Worm (Caenorhabditis elegans): Measurements from ENCODE around the gene T01C8.3.
A peak's percentile ranks its signal among the peaks of the same experiment; 100 is the strongest.

Gene T01C8.3

DNA sequence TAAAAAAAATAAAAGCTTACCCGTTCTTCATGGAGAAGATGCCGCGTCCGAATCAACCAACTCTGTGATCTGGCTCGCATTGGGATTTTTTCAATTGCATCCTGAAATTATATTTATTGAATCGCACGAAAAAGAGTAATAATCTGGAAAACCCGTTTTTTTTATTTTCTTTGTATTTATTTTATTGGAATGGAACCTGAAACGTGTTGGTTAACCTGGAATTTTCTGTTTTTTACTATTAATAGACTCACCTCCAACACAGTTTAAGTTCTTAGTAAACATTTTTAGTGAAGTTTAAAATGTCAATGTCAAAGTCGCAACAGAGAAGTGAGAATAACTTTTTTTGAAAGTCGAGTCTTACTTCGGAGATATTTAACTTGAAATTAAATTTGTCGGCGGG, 35.3 kb upstream of the T01C8.3 start (continued):
- TF ChIP-seq lsl-1 (GFP tag; optimal IDR thresholded peaks at IDR 0.05) (no peak), nfyb-1 (GFP tag; IDR thresholded peaks at IDR 0.05) (no peak), ccch-3 (GFP tag; optimal IDR thresholded peaks at IDR 0.05) (no peak)

DNA sequence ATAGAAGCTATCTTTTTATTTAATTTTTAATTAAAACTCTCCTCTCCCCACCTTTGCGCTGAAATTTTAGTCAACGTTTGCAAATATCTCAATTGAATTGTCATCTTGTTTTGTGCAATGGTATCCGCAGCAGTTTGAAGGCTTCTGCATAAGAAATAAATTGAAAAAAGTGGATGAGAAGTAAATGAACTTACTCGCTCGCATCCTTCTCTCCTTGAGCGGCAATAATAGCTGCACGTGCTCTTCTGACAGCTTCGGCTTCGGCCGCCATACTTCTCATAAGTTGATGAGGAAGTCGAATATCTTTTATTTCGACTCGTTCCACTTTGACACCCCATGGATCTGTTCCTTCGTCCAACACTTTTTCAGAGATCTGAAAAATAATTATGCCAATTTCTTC, 33.8 kb upstream of the T01C8.3 start:
- no peak for TF ChIP-seq lin-54 (GFP tag; optimal IDR thresholded peaks at IDR 0.05)
- TF ChIP-seq ccch-3 (GFP tag; optimal IDR thresholded peaks at IDR 0.05) = no peak
- TF ChIP-seq nhr-179 (tag; optimal IDR thresholded peaks at IDR 0.05) = no peak
- no peak for TF ChIP-seq nhr-80 (tag; optimal IDR thresholded peaks at IDR 0.05)
- no peak for TF ChIP-seq B0336.3 (GFP tag; IDR thresholded peaks at IDR 0.05)
- no peak for TF ChIP-seq rcor-1 (GFP tag; IDR thresholded peaks at IDR 0.05)
- no peak for TF ChIP-seq K11D2.4 (GFP tag; IDR thresholded peaks at IDR 0.05)
- no peak for TF ChIP-seq sea-2 (GFP tag; IDR thresholded peaks at IDR 0.05)
- TF ChIP-seq madf-10 (tag; optimal IDR thresholded peaks at IDR 0.05) = no peak
- no peak for TF ChIP-seq egl-44 (GFP tag; IDR thresholded peaks at IDR 0.05)
- no peak for TF ChIP-seq mxl-1 (tag; optimal IDR thresholded peaks at IDR 0.05)
- no peak for TF ChIP-seq F49E8.2 (tag; optimal IDR thresholded peaks at IDR 0.05; ENCODE audit: insufficient read depth)
- no peak for TF ChIP-seq aptf-3 (GFP tag; IDR thresholded peaks at IDR 0.05)
- TF ChIP-seq hmg-20 (GFP tag; IDR thresholded peaks at IDR 0.05) = no peak
- TF ChIP-seq egl-18 (GFP tag; IDR thresholded peaks at IDR 0.05) = no peak
- TF ChIP-seq ZK185.1 (tag; optimal IDR thresholded peaks at IDR 0.05; ENCODE audit: poor library complexity, severe bottlenecking) = no peak
- no peak for TF ChIP-seq mcd-1 (GFP tag; IDR thresholded peaks at IDR 0.05)

DNA sequence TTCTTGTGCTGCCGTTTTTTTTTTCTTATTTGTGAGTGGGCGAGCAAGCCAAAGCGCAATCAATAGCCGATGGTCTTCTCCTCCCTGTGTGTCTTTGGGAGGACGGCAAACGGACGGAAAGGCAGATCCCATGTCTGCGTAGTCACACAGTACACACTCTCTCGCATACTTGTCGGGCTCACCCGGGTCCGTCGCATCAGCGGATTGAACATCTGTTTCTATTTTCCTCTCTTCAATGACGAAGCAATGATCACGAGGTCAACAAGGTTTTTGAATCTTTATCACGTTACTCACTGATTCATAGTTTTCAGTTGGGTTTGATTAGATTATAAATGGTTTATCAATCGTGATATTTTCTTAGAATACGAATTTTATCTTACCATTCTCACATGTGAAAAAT, 32.5 kb upstream of the T01C8.3 start:
- no peak for TF ChIP-seq xnd-1 (tag; optimal IDR thresholded peaks at IDR 0.05)
- no peak for TF ChIP-seq nfya-1 (tag; optimal IDR thresholded peaks at IDR 0.05; ENCODE audit: borderline replicate concordance, insufficient read depth)
- no peak for TF ChIP-seq egl-18 (GFP tag; IDR thresholded peaks at IDR 0.05)
- no peak for TF ChIP-seq F57C9.4 (tag; optimal IDR thresholded peaks at IDR 0.05)
- TF ChIP-seq dpff-1 (tag; optimal IDR thresholded peaks at IDR 0.05) = no peak
- TF ChIP-seq hlh-12 (tag; optimal IDR thresholded peaks at IDR 0.05) = no peak

DNA sequence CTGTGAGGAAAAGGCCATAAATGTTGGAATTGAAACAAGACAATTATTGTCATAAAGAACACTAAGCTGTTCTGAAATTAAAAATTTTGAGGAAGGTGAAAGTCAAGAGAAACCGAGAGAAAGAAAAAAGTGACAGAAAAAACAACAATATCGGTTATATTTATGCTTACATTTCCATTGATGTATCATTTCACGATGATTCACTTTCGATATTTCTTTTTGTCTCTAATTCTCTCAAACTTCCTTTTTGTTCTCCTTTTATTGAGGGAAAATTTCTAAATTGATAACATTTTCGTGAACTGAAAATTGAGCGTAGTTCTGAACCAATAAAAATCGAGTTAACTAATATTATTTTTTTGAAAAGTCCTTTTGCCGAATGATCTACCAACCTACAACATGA, 31.9 kb upstream of the T01C8.3 start:
- TF ChIP-seq F10E7.11 (tag; optimal IDR thresholded peaks at IDR 0.05) (no peak), nhr-179 (tag; optimal IDR thresholded peaks at IDR 0.05) (no peak), nhr-80 (tag; optimal IDR thresholded peaks at IDR 0.05) (peak; percentile 30), K11D2.4 (GFP tag; IDR thresholded peaks at IDR 0.05) (no peak), B0019.2 (GFP tag; conservative IDR thresholded peaks at IDR 0.05) (no peak), tbp1 (GFP tag; optimal IDR thresholded peaks at IDR 0.05) (no peak), ceh-91 (GFP tag; IDR thresholded peaks at IDR 0.05) (no peak), rec-8 (tag; optimal IDR thresholded peaks at IDR 0.05) (no peak)

DNA sequence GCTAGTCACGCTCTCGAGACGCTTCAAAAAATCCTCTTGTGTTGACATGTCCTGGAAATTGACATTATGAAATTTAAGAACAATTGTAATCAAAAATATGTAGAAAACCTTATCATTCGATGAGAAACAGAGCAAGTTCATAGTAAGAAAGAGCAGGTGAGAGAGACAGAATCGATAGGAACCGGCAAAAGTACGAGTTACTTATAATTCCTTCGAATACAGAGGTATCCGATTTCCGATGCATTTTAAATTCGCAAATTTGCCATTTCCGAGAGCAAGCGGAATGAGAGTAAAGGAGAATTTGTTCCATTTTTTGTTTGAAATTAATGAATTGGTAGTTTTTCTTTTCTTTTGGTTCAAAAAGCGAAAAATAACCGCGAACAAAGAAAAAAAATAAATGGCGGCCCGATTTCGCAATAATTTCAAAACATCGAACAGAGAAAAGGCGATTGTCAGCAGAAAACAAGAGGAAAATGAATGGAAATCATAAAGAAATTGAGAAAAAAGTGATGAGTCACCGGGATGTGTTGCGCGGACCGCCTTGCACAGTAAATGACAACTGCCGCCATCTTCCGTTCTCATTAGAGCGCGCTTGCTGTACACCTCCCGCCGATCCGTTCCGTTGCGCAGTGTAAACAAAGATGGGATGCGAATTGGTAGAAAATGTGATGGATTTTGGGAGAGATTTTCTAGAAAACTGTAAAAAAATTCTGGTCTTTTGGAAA, 30.8 kb upstream of the T01C8.3 start, which contains the start of gene cas-1:
cas-1 (minus strand) TSS at position 51 of the 725 bp plus-strand sequence.
- TF ChIP-seq K12H6.12 (tag; optimal IDR thresholded peaks at IDR 0.05) (peak; percentile 7), mcd-1 (GFP tag; IDR thresholded peaks at IDR 0.05) (peak; percentile 84), hmg-1.2 (GFP tag; IDR thresholded peaks at IDR 0.05) (peak; percentile 31; the same call in 1 of the 2 replicates), cebp-2 (GFP tag; IDR thresholded peaks at IDR 0.05) (no peak), dox-1 (GFP tag; IDR thresholded peaks at IDR 0.05) (no peak), cebp-1 (GFP tag; IDR thresholded peaks at IDR 0.05) (peak; percentile 84), cebp-1 (tag; optimal IDR thresholded peaks at IDR 0.05) (peak; percentile 95)

Measured in whole organism, young adult.